Fruit fly (Drosophila melanogaster) whole organism: ENCODE measurements around the gene CG10591.

Experiments used
- CG8478 ChIP-seq: fragments of >200 bp; optimal IDR thresholded peaks from 2 replicates; lab custom pipeline; 2018; ENCODE audit warnings: inconsistent platforms
- Dll ChIP-seq: fragments of >200 bp; optimal IDR thresholded peaks from 2 replicates; lab custom pipeline; 2017
- pan ChIP-seq: fragments of >200 bp; optimal IDR thresholded peaks from 2 replicates; lab custom pipeline; 2017
- usp ChIP-seq: fragments of >200 bp; optimal IDR thresholded peaks from 2 replicates; lab custom pipeline; 2017; ENCODE audit warnings: missing biosample characterization, missing genetic modification characterization, mixed read lengths

DNA sequence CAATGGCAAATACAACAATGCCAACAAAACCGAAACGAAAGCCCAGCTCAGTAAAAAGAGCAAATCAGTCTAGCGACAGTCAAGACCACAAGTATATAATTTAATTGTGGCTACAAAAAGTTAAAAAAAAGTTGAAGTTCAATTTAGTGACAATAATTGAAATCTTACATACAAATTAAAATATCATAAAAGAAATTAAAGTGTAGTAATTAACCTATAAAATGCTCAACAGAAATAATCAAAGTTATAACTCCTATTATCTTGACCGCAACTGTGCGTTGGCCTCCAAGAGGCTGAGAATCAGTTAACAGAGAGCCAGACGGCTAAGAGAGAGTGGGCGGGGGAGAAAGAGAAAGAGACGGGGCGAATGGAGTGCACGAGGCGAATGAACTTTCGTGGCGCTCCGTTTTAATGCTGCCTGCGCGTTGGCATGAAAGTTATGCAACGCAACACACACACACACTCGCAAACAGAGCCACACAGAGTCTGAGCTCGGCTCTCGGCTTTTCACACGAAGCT lies 12.3 kb upstream of the CG10591 start:
- no peak for TF ChIP-seq usp (GFP tag; lab: Kevin White, UChicago)
- TF ChIP-seq Dll (lab: Kevin White, UChicago), result no peak
- TF ChIP-seq pan (lab: Kevin White, UChicago), result no peak
- no peak for TF ChIP-seq CG8478
